Worm (Caenorhabditis elegans) whole organism, early embryonic: ENCODE measurements around the gene asd-1.

ENCODE experiments used
- F13C5.2 ChIP-seq: sonication (generic microtip); optimal IDR thresholded peaks from 2 replicates; lab custom pipeline; 2017; ENCODE audit warnings: mild to moderate bottlenecking, missing genetic modification characterization, inconsistent platforms, missing compliant biosample characterization
- aly-1 ChIP-seq: sonication (generic microtip); optimal IDR thresholded peaks from 2 replicates; lab custom pipeline; 2016; ENCODE audit warnings: missing genetic modification characterization, missing compliant biosample characterization
- ama-1 ChIP-seq: fragments of 150-350 bp; optimal IDR thresholded peaks from 2 replicates; lab custom pipeline; 2014
- ceh-13 ChIP-seq: fragments of 200-800 bp; sonication (Bioruptor generic); optimal IDR thresholded peaks from 2 replicates; lab custom pipeline; 2018; ENCODE audit warnings: mild to moderate bottlenecking, missing genetic modification characterization, missing compliant biosample characterization
- ets-7 ChIP-seq: sonication (generic microtip); optimal IDR thresholded peaks from 2 replicates; lab custom pipeline; 2016; ENCODE audit warnings: missing genotype, missing genetic modification characterization, missing compliant biosample characterization
- flt-1 ChIP-seq: fragments of 200-800 bp; sonication (Bioruptor generic); IDR thresholded peaks from 2 replicates; pipeline ENCODE4 v1.3.6; 2022; ENCODE audit warnings: missing genetic modification characterization, missing compliant biosample characterization
- hmbx-1 ChIP-seq: sonication (generic microtip); optimal IDR thresholded peaks from 2 replicates; lab custom pipeline; 2016; ENCODE audit warnings: mild to moderate bottlenecking, missing genetic modification characterization, missing compliant biosample characterization
- hmg-4 ChIP-seq: fragments of 200-800 bp; sonication (Bioruptor generic); optimal IDR thresholded peaks from 2 replicates; lab custom pipeline; 2018; ENCODE audit warnings: mild to moderate bottlenecking, missing genetic modification characterization, missing compliant biosample characterization
- hnd-1 ChIP-seq: sonication (generic microtip); optimal IDR thresholded peaks from 2 replicates; lab custom pipeline; 2016; ENCODE audit warnings: missing genetic modification characterization, missing compliant biosample characterization
- pes-1 ChIP-seq: fragments of 200-800 bp; sonication (Bioruptor generic); IDR thresholded peaks from 2 replicates; pipeline ENCODE4 v1.3.6; 2022; ENCODE audit warnings: missing genetic modification reagents, missing genetic modification characterization, missing compliant biosample characterization
- sea-1 ChIP-seq: fragments of 200-800 bp; sonication (Bioruptor generic); conservative IDR thresholded peaks from 2 replicates; pipeline ENCODE4 v1.3.6; 2022; ENCODE audit warnings: missing genetic modification characterization, missing compliant biosample characterization
- tbx-11 ChIP-seq: fragments of 200-800 bp; sonication (Bioruptor generic); IDR thresholded peaks from 2 replicates; pipeline ENCODE4 v1.3.6; 2022; ENCODE audit warnings: missing genetic modification characterization, missing compliant biosample characterization
- tra-4 ChIP-seq: sonication (generic microtip); optimal IDR thresholded peaks from 2 replicates; lab custom pipeline; 2017; ENCODE audit warnings: missing genetic modification characterization, missing compliant biosample characterization

- TF ChIP-seq flt-1 (GFP tag; lab: Robert Waterston, UW) (no peak), ama-1 (lab: Kevin White, UChicago) (no peak), sea-1 (GFP tag; lab: Robert Waterston, UW) (no peak), tra-4 (tag; lab: Kevin White, UChicago) (no peak), hmg-4 (GFP tag; lab: Kevin White, UChicago) (no peak), hnd-1 (tag; lab: Kevin White, UChicago) (no peak), tbx-11 (GFP tag; lab: Robert Waterston, UW) (no peak), ceh-13 (GFP tag; lab: Kevin White, UChicago) (no peak), hmbx-1 (tag; lab: Kevin White, UChicago) (no peak), F13C5.2 (no peak), ets-7 (tag; lab: Kevin White, UChicago) (no peak), aly-1 (no peak), pes-1 (GFP tag; lab: Robert Waterston, UW) (no peak)
These were observed 12.1 kb downstream of the asd-1 start, which contains the start of gene phlp-2 for ce11 chrIII:4209188-4209587.
